Worm (Caenorhabditis elegans): ENCODE results near the gene srh-166.

DNA sequence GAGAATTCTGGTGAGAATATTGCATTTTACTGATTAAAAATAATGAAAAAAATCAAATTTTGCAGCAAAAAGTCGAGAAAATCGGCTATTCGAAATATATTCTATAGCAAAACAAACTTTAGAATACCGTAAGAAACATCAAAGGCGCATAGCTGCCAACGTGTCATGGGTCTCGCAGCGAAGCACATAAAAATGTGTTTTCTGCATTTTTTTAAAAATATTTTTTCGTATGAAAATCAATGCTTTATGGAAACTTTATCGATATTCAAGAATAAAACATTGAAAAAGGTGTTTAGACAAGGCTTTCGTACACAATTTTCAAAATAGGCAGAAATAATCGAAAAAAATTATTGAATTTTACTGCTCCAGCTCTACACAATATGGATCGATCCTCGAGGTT is 49.2 kb downstream of the srh-166 start:
- TF ChIP-seq hmg-20 (GFP tag; IDR thresholded peaks at IDR 0.05): no peak
- no peak for TF ChIP-seq ama-1 (optimal IDR thresholded peaks at IDR 0.05)
- no peak for TF ChIP-seq ama-1 (GFP tag; optimal IDR thresholded peaks at IDR 0.05)
- no peak for TF ChIP-seq snpc-4 (GFP tag; optimal IDR thresholded peaks at IDR 0.05)
- no peak for TF ChIP-seq snpc-4 (tag; optimal IDR thresholded peaks at IDR 0.05)
- TF ChIP-seq fkh-3 (tag; optimal IDR thresholded peaks at IDR 0.05): no peak
- no peak for TF ChIP-seq Y79H2A.3 (GFP tag; conservative IDR thresholded peaks at IDR 0.05)
- no peak for TF ChIP-seq F49E8.2 (tag; optimal IDR thresholded peaks at IDR 0.05; ENCODE audit: insufficient read depth)
- no peak for TF ChIP-seq sea-2 (GFP tag; IDR thresholded peaks at IDR 0.05)
- no peak for TF ChIP-seq attf-5 (GFP tag; optimal IDR thresholded peaks at IDR 0.05)
